Fruit fly (Drosophila melanogaster): ENCODE measurements around the gene CG18628.
A peak's percentile ranks its signal among the peaks of the same experiment; 100 is the strongest.

Gene CG18628

DNA sequence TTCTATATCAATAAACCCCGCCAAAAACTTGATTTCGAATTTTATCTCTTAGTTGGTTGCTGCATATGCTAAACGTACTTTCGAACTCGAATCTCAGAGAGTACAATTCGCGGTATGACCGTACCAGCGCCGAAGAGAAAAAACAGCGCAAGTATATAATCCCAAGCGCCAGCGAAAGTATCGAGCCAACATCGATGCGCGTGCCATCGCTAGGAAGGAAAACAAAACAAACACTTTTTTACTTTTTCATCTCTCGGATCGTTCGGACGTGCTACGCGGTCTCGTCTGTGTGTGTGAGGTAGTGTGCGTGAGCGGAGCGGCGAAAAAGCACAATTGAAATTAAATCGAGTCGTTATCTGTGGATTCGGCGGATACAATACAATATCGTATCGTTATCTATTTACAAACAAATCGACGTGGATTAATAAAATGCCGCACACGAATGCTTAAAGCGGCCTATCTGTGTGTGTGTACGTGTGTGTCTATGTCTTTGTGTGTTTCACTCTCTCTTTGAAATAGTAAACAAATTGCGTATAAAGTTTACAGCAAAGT lies 25.0 kb downstream of the CG18628 start, which contains the start of gene simj (continued):
- 0 out of 3 replicates have a peak, but pooled peaks have one; percentile 18 for TF ChIP-seq tgo (GFP tag; IDR thresholded peaks at IDR 0.05)
- peak; percentile 37 for TF ChIP-seq CG10979 (tag; optimal IDR thresholded peaks at IDR 0.05)
- TF ChIP-seq abd-A (tag; optimal IDR thresholded peaks at IDR 0.05): peak; percentile 73
- TF ChIP-seq YL-1 (GFP tag; optimal IDR thresholded peaks at IDR 0.05): no peak
- TF ChIP-seq dan (GFP tag; IDR thresholded peaks at IDR 0.05): no peak
- no peak for TF ChIP-seq CG4404 (GFP tag; IDR thresholded peaks at IDR 0.05)
- peak; percentile 55 for TF ChIP-seq vfl (GFP tag; optimal IDR thresholded peaks at IDR 0.05)
- no peak for TF ChIP-seq esg (GFP tag; conservative IDR thresholded peaks at IDR 0.05)
- peak; percentile 35; the same call in 1 of the 3 replicates for TF ChIP-seq gce (GFP tag; IDR thresholded peaks at IDR 0.05)
- peak; percentile 72; the same call in 2 of the 3 replicates for TF ChIP-seq HLH4C (GFP tag; IDR thresholded peaks at IDR 0.05; ENCODE audit: partially characterized antibody)
- TF ChIP-seq bcd (GFP tag; optimal IDR thresholded peaks at IDR 0.05): peak; percentile 31
- TF ChIP-seq Scr (GFP tag; IDR thresholded peaks at IDR 0.05; ENCODE audit: partially characterized antibody): peak; percentile 87
- TF ChIP-seq Chrac-16 (GFP tag; optimal IDR thresholded peaks at IDR 0.05): peak; percentile 21
- peak; percentile 60 for TF ChIP-seq Deaf1 (tag; optimal IDR thresholded peaks at IDR 0.05)
- TF ChIP-seq Nf-YC (tag; optimal IDR thresholded peaks at IDR 0.05): peak; percentile 61
- peak; percentile 16 for TF ChIP-seq CG17912 (GFP tag; optimal IDR thresholded peaks at IDR 0.05)
- TF ChIP-seq CG1529 (GFP tag; optimal IDR thresholded peaks at IDR 0.05): no peak
- TF ChIP-seq CG17186 (GFP tag; optimal IDR thresholded peaks at IDR 0.05): peak; percentile 96
- TF ChIP-seq CG4360 (GFP tag; IDR thresholded peaks at IDR 0.05): 0 out of 2 replicates have a peak, but pooled peaks have one; percentile 23
- TF ChIP-seq pros (GFP tag; optimal IDR thresholded peaks at IDR 0.05): peak; percentile 18
- no peak for TF ChIP-seq CG13775 (GFP tag; optimal IDR thresholded peaks at IDR 0.05)
- TF ChIP-seq tio (GFP tag; optimal IDR thresholded peaks at IDR 0.05): no peak
- peak; percentile 63; the same call in 1 of the 2 replicates for TF ChIP-seq CG14014 (GFP tag; IDR thresholded peaks at IDR 0.05)
- TF ChIP-seq CG3065 (GFP tag; optimal IDR thresholded peaks at IDR 0.05): no peak
- no peak for TF ChIP-seq Rx (GFP tag; IDR thresholded peaks at IDR 0.05)
- TF ChIP-seq bbx (GFP tag; IDR thresholded peaks at IDR 0.05; ENCODE audit: partially characterized antibody): peak; percentile 95
- TF ChIP-seq CG1603 (tag; optimal IDR thresholded peaks at IDR 0.05): peak; percentile 89
- peak; percentile 51 for TF ChIP-seq CG3838 (GFP tag; optimal IDR thresholded peaks at IDR 0.05)
- no peak for TF ChIP-seq h (optimal IDR thresholded peaks at IDR 0.05)
- peak; percentile 87 for TF ChIP-seq B-H2 (GFP tag; optimal IDR thresholded peaks at IDR 0.05)
- no peak; the same call in 2 of the 3 replicates for TF ChIP-seq B-H1 (GFP tag; IDR thresholded peaks at IDR 0.05)
- no peak; the same call in 1 of the 2 replicates for TF ChIP-seq wdn (GFP tag; IDR thresholded peaks at IDR 0.05)
- peak; percentile 38 to 49 for TF ChIP-seq dpn (GFP tag; optimal IDR thresholded peaks at IDR 0.05)
- no peak for TF ChIP-seq slou (GFP tag; optimal IDR thresholded peaks at IDR 0.05)
- TF ChIP-seq sens-2 (GFP tag; IDR thresholded peaks at IDR 0.05): no peak
- TF ChIP-seq CG12071 (GFP tag; optimal IDR thresholded peaks at IDR 0.05): peak; percentile 31
- peak; percentile 34; the same call in 1 of the 2 replicates for TF ChIP-seq Drgx (GFP tag; IDR thresholded peaks at IDR 0.05)
- peak; percentile 2 for TF ChIP-seq corto (GFP tag; optimal IDR thresholded peaks at IDR 0.05)
- TF ChIP-seq dati (GFP tag; IDR thresholded peaks at IDR 0.05): no peak
- no peak for TF ChIP-seq kay (GFP tag; optimal IDR thresholded peaks at IDR 0.05)
- TF ChIP-seq hth (optimal IDR thresholded peaks at IDR 0.05): no peak
- TF ChIP-seq pb (GFP tag; optimal IDR thresholded peaks at IDR 0.05): peak; percentile 10
- TF ChIP-seq peb (GFP tag; IDR thresholded peaks at IDR 0.05): no peak
- no peak for TF ChIP-seq CG14965 (GFP tag; optimal IDR thresholded peaks at IDR 0.05; ENCODE audit: borderline replicate concordance)
- no peak for TF ChIP-seq Dip3 (GFP tag; optimal IDR thresholded peaks at IDR 0.05)
- TF ChIP-seq Bgb (GFP tag; IDR thresholded peaks at IDR 0.05; ENCODE audit: partially characterized antibody): peak; percentile 94
- peak; percentile 36 for TF ChIP-seq Side (GFP tag; optimal IDR thresholded peaks at IDR 0.05)
- TF ChIP-seq mld (GFP tag; IDR thresholded peaks at IDR 0.05; ENCODE audit: partially characterized antibody): peak; percentile 69; the same call in 1 of the 3 replicates
- TF ChIP-seq ase (GFP tag; IDR thresholded peaks at IDR 0.05): peak; percentile 55; the same call in 1 of the 3 replicates
- peak; percentile 71 for TF ChIP-seq lbe (GFP tag; optimal IDR thresholded peaks at IDR 0.05)
- TF ChIP-seq CG16779 (GFP tag; IDR thresholded peaks at IDR 0.05): 0 out of 2 replicates have a peak, but pooled peaks have one; percentile 27
